Worm (Caenorhabditis elegans): Measurements from ENCODE around the gene C03B1.4.

ce11 chrX:6403122-6403521, 38.8 kb downstream of the C03B1.4 start, which contains the start of gene glt-4:
- TF ChIP-seq him-1 (tag; optimal IDR thresholded peaks at IDR 0.05) (no peak), W03F9.2 (tag; optimal IDR thresholded peaks at IDR 0.05) (no peak), dao-5 (tag; optimal IDR thresholded peaks at IDR 0.05) (no peak)
